Fruit fly (Drosophila melanogaster) whole organism, embryonic: ENCODE measurements around the gene CG15818.

Source experiments
- ATbp ChIP-seq: fragments of 200-800 bp; sonication (Bioruptor generic); optimal IDR thresholded peaks from 2 replicates; lab custom pipeline; 2017; ENCODE audit warnings: missing biosample characterization, mild to moderate bottlenecking, missing genetic modification characterization, missing genetic modification reagents
- Antp ChIP-seq: fragments of 200-800 bp; sonication (Bioruptor generic); optimal IDR thresholded peaks from 3 replicates; lab custom pipeline; 2016; ENCODE audit warnings: missing biosample characterization, missing genetic modification characterization
- CG10565 ChIP-seq: fragments of 200-800 bp; sonication (Bioruptor generic); optimal IDR thresholded peaks from 3 replicates; lab custom pipeline; 2016; ENCODE audit warnings: missing biosample characterization, mild to moderate bottlenecking, missing genetic modification characterization
- CG11504 ChIP-seq: fragments of 200-800 bp; sonication (Bioruptor generic); optimal IDR thresholded peaks from 3 replicates; lab custom pipeline; 2019; ENCODE audit warnings: missing biosample characterization, mild to moderate bottlenecking, missing genetic modification characterization, moderate library complexity
- CG11696 ChIP-seq: fragments of 200-800 bp; sonication (Bioruptor generic); IDR thresholded peaks from 2 replicates; pipeline ENCODE4 v1.3.6; 2022; ENCODE audit warnings: missing biosample characterization, missing genetic modification characterization
- CG13287 ChIP-seq: fragments of 200-800 bp; sonication (Bioruptor generic); IDR thresholded peaks from 2 replicates; pipeline ENCODE4 v1.3.6; 2022; ENCODE audit warnings: missing biosample characterization, missing genetic modification characterization; ENCODE audit not compliant: partially characterized antibody
- CG15601 ChIP-seq: fragments of 200-800 bp; sonication (Bioruptor generic); optimal IDR thresholded peaks from 3 replicates; lab custom pipeline; 2019; ENCODE audit warnings: missing biosample characterization, mild to moderate bottlenecking, missing genetic modification characterization, moderate library complexity
- CG1602 ChIP-seq: fragments of 200-800 bp; sonication (Bioruptor generic); optimal IDR thresholded peaks from 3 replicates; lab custom pipeline; 2016; ENCODE audit warnings: missing biosample characterization, missing genetic modification characterization
- CG1647 ChIP-seq: fragments of 200-800 bp; sonication (Bioruptor generic); optimal IDR thresholded peaks from 3 replicates; lab custom pipeline; 2016; ENCODE audit warnings: missing biosample characterization, missing genetic modification characterization
- CG30403 ChIP-seq: fragments of 200-800 bp; sonication (Bioruptor generic); optimal IDR thresholded peaks from 3 replicates; lab custom pipeline; 2016; ENCODE audit warnings: missing biosample characterization, missing genetic modification characterization
- CG30431 ChIP-seq: fragments of 200-800 bp; sonication (Bioruptor generic); optimal IDR thresholded peaks from 2 replicates; lab custom pipeline; 2017; ENCODE audit warnings: missing biosample characterization, missing genetic modification characterization
- CG42726 ChIP-seq: fragments of 200-800 bp; sonication (Bioruptor generic); IDR thresholded peaks from 2 replicates; pipeline ENCODE4 v1.3.6; 2022; ENCODE audit warnings: missing biosample characterization, missing genetic modification characterization; ENCODE audit not compliant: partially characterized antibody
- CG4707 ChIP-seq: fragments of 200-800 bp; sonication (Bioruptor generic); optimal IDR thresholded peaks from 2 replicates; lab custom pipeline; 2018; ENCODE audit warnings: missing biosample characterization, mild to moderate bottlenecking, missing genetic modification characterization, moderate library complexity
- CG8359 ChIP-seq: fragments of 200-800 bp; sonication (Bioruptor generic); optimal IDR thresholded peaks from 2 replicates; lab custom pipeline; 2017; ENCODE audit warnings: missing biosample characterization, mild to moderate bottlenecking, missing genetic modification characterization, borderline replicate concordance
- D ChIP-seq, 2 experiments: fragments of 200-800 bp in 1 of 2; fragments of >200 bp in 1 of 2; sonication (Bioruptor generic) in 1 of 2; optimal IDR thresholded peaks; 2 replicates in 1 of 2; 3 replicates in 1 of 2; lab custom pipeline; 2017; ENCODE audit warnings: mild to moderate bottlenecking in 1 of 2, missing biosample characterization in 1 of 2, missing genetic modification characterization in 1 of 2, missing genetic modification reagents in 1 of 2
- E2f2 ChIP-seq: fragments of 200-800 bp; sonication (Bioruptor generic); IDR thresholded peaks from 2 replicates; pipeline ENCODE4 v1.3.6; 2022; ENCODE audit warnings: missing biosample characterization, missing genetic modification characterization
- H15 ChIP-seq: fragments of 200-800 bp; sonication (Bioruptor generic); IDR thresholded peaks from 3 replicates; pipeline ENCODE4 v1.3.6; 2022; ENCODE audit warnings: missing biosample characterization, missing genetic modification characterization
- Hr51 ChIP-seq, 2 experiments: fragments of 200-800 bp; sonication (Bioruptor generic); optimal IDR thresholded peaks; 2 replicates in 1 of 2; 3 replicates in 1 of 2; lab custom pipeline; 2016 to 2018; ENCODE audit warnings: missing biosample characterization in 2 of 2, missing genetic modification characterization in 2 of 2, mild to moderate bottlenecking in 1 of 2, moderate library complexity in 1 of 2
- Hsf ChIP-seq: fragments of 200-800 bp; sonication (Bioruptor generic); optimal IDR thresholded peaks from 3 replicates; lab custom pipeline; 2016; ENCODE audit warnings: missing biosample characterization, missing genetic modification characterization
- Med ChIP-seq: fragments of 200-800 bp; sonication (Bioruptor generic); peaks from one replicate; lab custom pipeline; 2016; ENCODE audit warnings: missing biosample characterization, missing genetic modification characterization, mild to moderate bottlenecking, inconsistent platforms, moderate library complexity
- Opbp ChIP-seq: fragments of 200-800 bp; sonication (Bioruptor generic); IDR thresholded peaks from 3 replicates; pipeline ENCODE4 v1.3.6; 2022; ENCODE audit warnings: missing biosample characterization, missing genetic modification characterization; ENCODE audit not compliant: partially characterized antibody
- Scr ChIP-seq: fragments of 200-800 bp; sonication (Bioruptor generic); IDR thresholded peaks from 2 replicates; pipeline ENCODE4 v1.3.6; 2022; ENCODE audit warnings: missing biosample characterization, missing genetic modification characterization; ENCODE audit not compliant: partially characterized antibody
- Sox100B ChIP-seq: fragments of 200-800 bp; sonication (Bioruptor generic); optimal IDR thresholded peaks from 3 replicates; lab custom pipeline; 2018; ENCODE audit warnings: missing biosample characterization, mild to moderate bottlenecking, missing genetic modification characterization
- ap ChIP-seq: fragments of 200-800 bp; sonication (Bioruptor generic); IDR thresholded peaks from 2 replicates; pipeline ENCODE4 v1.3.6; 2022; ENCODE audit warnings: missing biosample characterization, missing genetic modification characterization
- bsh ChIP-seq, 2 experiments: fragments of 200-800 bp; sonication (Bioruptor generic); optimal IDR thresholded peaks; 2 replicates each; lab custom pipeline; 2017 to 2018; ENCODE audit warnings: mild to moderate bottlenecking in 2 of 2, missing biosample characterization in 2 of 2, missing genetic modification characterization in 2 of 2, moderate library complexity in 1 of 2
- cg ChIP-seq: fragments of 200-800 bp; sonication (Bioruptor generic); optimal IDR thresholded peaks from 3 replicates; lab custom pipeline; 2019; ENCODE audit warnings: missing biosample characterization, mild to moderate bottlenecking, missing genetic modification characterization, moderate library complexity
- crp ChIP-seq, 2 experiments: fragments of 200-800 bp; sonication (Bioruptor generic); optimal IDR thresholded peaks; 2 replicates in 1 of 2; 3 replicates in 1 of 2; lab custom pipeline; 2017; ENCODE audit warnings: missing biosample characterization in 2 of 2, missing genetic modification characterization in 2 of 2, mild to moderate bottlenecking in 1 of 2, moderate library complexity in 1 of 2
- da ChIP-seq: fragments of 200-800 bp; sonication (Bioruptor generic); optimal IDR thresholded peaks from 2 replicates; lab custom pipeline; 2016; ENCODE audit warnings: missing biosample characterization, missing genetic modification characterization
- gem ChIP-seq: fragments of 200-800 bp; sonication (Bioruptor generic); optimal IDR thresholded peaks from 2 replicates; lab custom pipeline; 2019; ENCODE audit warnings: missing biosample characterization, mild to moderate bottlenecking, missing genetic modification characterization, moderate library complexity
- grn ChIP-seq: fragments of 200-800 bp; sonication (Bioruptor generic); optimal IDR thresholded peaks from 3 replicates; lab custom pipeline; 2017; ENCODE audit warnings: missing biosample characterization, missing genetic modification characterization
- gsb ChIP-seq: fragments of 200-800 bp; sonication (Bioruptor generic); IDR thresholded peaks from 2 replicates; pipeline ENCODE4 v1.3.6; 2022; ENCODE audit warnings: missing biosample characterization, missing genetic modification characterization
- inv ChIP-seq: fragments of 200-800 bp; sonication (Bioruptor generic); IDR thresholded peaks from 2 replicates; pipeline ENCODE4 v1.3.6; 2022; ENCODE audit warnings: missing biosample characterization, missing genetic modification characterization; ENCODE audit not compliant: partially characterized antibody
- ken ChIP-seq: fragments of 200-800 bp; sonication (Bioruptor generic); IDR thresholded peaks from 3 replicates; pipeline ENCODE4 v1.3.6; 2022; ENCODE audit warnings: missing biosample characterization, missing genetic modification characterization
- kni ChIP-seq: fragments of 200-800 bp; sonication (Bioruptor generic); optimal IDR thresholded peaks from 3 replicates; lab custom pipeline; 2017; ENCODE audit warnings: mild to moderate bottlenecking, missing biosample characterization, missing genetic modification reagents, missing genetic modification characterization
- lmd ChIP-seq: fragments of 200-800 bp; sonication (Bioruptor generic); IDR thresholded peaks from 2 replicates; pipeline ENCODE4 v1.3.6; 2022; ENCODE audit warnings: missing biosample characterization, missing genetic modification characterization
- nmo ChIP-seq: fragments of 200-800 bp; sonication (Bioruptor generic); optimal IDR thresholded peaks from 2 replicates; lab custom pipeline; 2018; ENCODE audit warnings: missing biosample characterization, mild to moderate bottlenecking, missing genetic modification characterization, moderate library complexity
- nom ChIP-seq: fragments of 200-800 bp; sonication (Bioruptor generic); optimal IDR thresholded peaks from 2 replicates; lab custom pipeline; 2017; ENCODE audit warnings: missing biosample characterization, missing genetic modification characterization, mild to moderate bottlenecking, moderate library complexity, missing genetic modification reagents
- phol ChIP-seq: fragments of 200-800 bp; sonication (Bioruptor generic); optimal IDR thresholded peaks from 3 replicates; lab custom pipeline; 2018; ENCODE audit warnings: missing biosample characterization, mild to moderate bottlenecking, missing genetic modification characterization, moderate library complexity
- rib ChIP-seq: fragments of 200-800 bp; sonication (Bioruptor generic); IDR thresholded peaks from 2 replicates; pipeline ENCODE4 v1.3.6; 2022; ENCODE audit warnings: missing biosample characterization, missing genetic modification characterization
- run ChIP-seq: fragments of 200-800 bp; sonication (Bioruptor generic); optimal IDR thresholded peaks from 3 replicates; lab custom pipeline; 2018; ENCODE audit warnings: missing biosample characterization, mild to moderate bottlenecking, missing genetic modification characterization
- sqz ChIP-seq: fragments of 200-800 bp; sonication (Bioruptor generic); optimal IDR thresholded peaks from 3 replicates; lab custom pipeline; 2018; ENCODE audit warnings: missing biosample characterization, mild to moderate bottlenecking, missing genetic modification characterization
- sr ChIP-seq: fragments of 200-800 bp; sonication (Bioruptor generic); IDR thresholded peaks from 3 replicates; pipeline ENCODE4 v1.3.6; 2022; ENCODE audit warnings: missing biosample characterization, missing genetic modification characterization
- ssp ChIP-seq: fragments of 200-800 bp; sonication (Bioruptor generic); IDR thresholded peaks from 2 replicates; pipeline ENCODE4 v1.3.6; 2022; ENCODE audit warnings: missing biosample characterization, missing genetic modification characterization
- tio ChIP-seq: fragments of 200-800 bp; sonication (Bioruptor generic); optimal IDR thresholded peaks from 2 replicates; lab custom pipeline; 2017; ENCODE audit warnings: missing biosample characterization, missing genetic modification characterization, inconsistent platforms
- unc-4 ChIP-seq: fragments of 200-800 bp; sonication (Bioruptor generic); IDR thresholded peaks from 2 replicates; pipeline ENCODE4 v1.3.6; 2022; ENCODE audit warnings: missing biosample characterization, missing genetic modification characterization; ENCODE audit not compliant: partially characterized antibody
- zfh1 ChIP-seq: fragments of 200-800 bp; sonication (Bioruptor generic); IDR thresholded peaks from 3 replicates; pipeline ENCODE4 v1.3.6; 2022; ENCODE audit warnings: missing biosample characterization, missing genetic modification characterization

CG15818 gene

dm6 chr2L:7422429-7423283 lies 11.9 kb downstream of the CG15818 start (continued):
- no peak; the same call in 1 of the 2 replicates for TF ChIP-seq lmd (GFP tag; lab: Robert Waterston, UW)
- peak; percentile 28; the same call in 1 of the 2 replicates for TF ChIP-seq rib (GFP tag; lab: Robert Waterston, UW)
- TF ChIP-seq E2f2 (GFP tag; lab: Robert Waterston, UW) = peak; percentile 22; the same call in 1 of the 2 replicates
- peak; percentile 16 for TF ChIP-seq kni (GFP tag; lab: Kevin White, UChicago)
- TF ChIP-seq Sox100B (GFP tag; lab: Kevin White, UChicago) = peak; percentile 4
- 0 out of 2 replicates have a peak, but pooled peaks have one; percentile 6 for TF ChIP-seq ssp (GFP tag; lab: Robert Waterston, UW)
- no peak for TF ChIP-seq CG13287 (GFP tag; lab: Robert Waterston, UW)
- 0 out of 3 replicates have a peak, but pooled peaks have one; percentile 11 for TF ChIP-seq H15 (GFP tag; lab: Robert Waterston, UW)
- TF ChIP-seq inv (GFP tag; lab: Robert Waterston, UW) = no peak
- peak; percentile 49 for TF ChIP-seq nmo (GFP tag; lab: Kevin White, UChicago)
- peak; percentile 7 for TF ChIP-seq CG30431 (GFP tag; lab: Kevin White, UChicago)
- no peak for TF ChIP-seq CG1602 (GFP tag; lab: Kevin White, UChicago)
- no peak for TF ChIP-seq crp (GFP tag; optimal IDR thresholded peaks at IDR 0.05; lab: Kevin White, UChicago)
- TF ChIP-seq CG1647 = no peak
- peak in 1 of 2 experiments; percentile 1 for TF ChIP-seq Hr51 (GFP tag; optimal IDR thresholded peaks at IDR 0.05; lab: Kevin White, UChicago)
- TF ChIP-seq ken (GFP tag; lab: Robert Waterston, UW) = peak; percentile 50; the same call in 1 of the 3 replicates
- TF ChIP-seq Opbp = 0 out of 3 replicates have a peak, but pooled peaks have one; percentile 33
- no peak for TF ChIP-seq unc-4 (GFP tag; lab: Robert Waterston, UW)
- TF ChIP-seq CG42726 (GFP tag; lab: Robert Waterston, UW) = 0 out of 2 replicates have a peak, but pooled peaks have one; percentile 40
- peak; percentile 27 for TF ChIP-seq tio (GFP tag; lab: Kevin White, UChicago)
- no peak for TF ChIP-seq CG30403 (GFP tag; lab: Kevin White, UChicago)
- TF ChIP-seq phol = peak; percentile 24
- TF ChIP-seq cg (GFP tag; lab: Kevin White, UChicago) = peak; percentile 55
- peak; percentile 40 for TF ChIP-seq nom
- TF ChIP-seq CG15601 (tag; lab: Kevin White, UChicago) = peak; percentile 0
- peak; percentile 68 for TF ChIP-seq Med (GFP tag; lab: Kevin White, UChicago)
- 0 out of 3 replicates have a peak, but pooled peaks have one; percentile 21 for TF ChIP-seq sr (GFP tag; lab: Robert Waterston, UW)
- no peak for TF ChIP-seq Scr (GFP tag; lab: Robert Waterston, UW)
- peak; percentile 27 for TF ChIP-seq CG11504 (tag; lab: Kevin White, UChicago)
- TF ChIP-seq gsb (GFP tag; lab: Robert Waterston, UW) = 0 out of 2 replicates have a peak, but pooled peaks have one; percentile 13
- no peak for TF ChIP-seq run (tag; lab: Kevin White, UChicago)
- no peak for TF ChIP-seq sqz (GFP tag; lab: Kevin White, UChicago)
- no peak for TF ChIP-seq CG8359 (GFP tag; lab: Kevin White, UChicago)
- no peak for TF ChIP-seq Antp (GFP tag; lab: Kevin White, UChicago)
- TF ChIP-seq bsh (GFP tag; optimal IDR thresholded peaks at IDR 0.05; lab: Kevin White, UChicago) = peak in 1 of 2 experiments; percentile 73
- no peak for TF ChIP-seq Hsf
- no peak for TF ChIP-seq CG11696 (GFP tag; lab: Robert Waterston, UW)
- 0 out of 3 replicates have a peak, but pooled peaks have one; percentile 48 for TF ChIP-seq zfh1 (GFP tag; lab: Robert Waterston, UW)
- no peak for TF ChIP-seq ap
- TF ChIP-seq CG4707 = no peak
- TF ChIP-seq gem = peak; percentile 27
- peak; percentile 22 for TF ChIP-seq ATbp
- TF ChIP-seq D (optimal IDR thresholded peaks at IDR 0.05; lab: Kevin White, UChicago) = no peak
- TF ChIP-seq D (GFP tag; optimal IDR thresholded peaks at IDR 0.05; lab: Kevin White, UChicago) = no peak
- no peak for TF ChIP-seq da (GFP tag; lab: Kevin White, UChicago)
- no peak for TF ChIP-seq CG10565
- TF ChIP-seq grn = no peak
